Worm (Caenorhabditis elegans) whole organism, L4/young adult: Measurements from ENCODE around the gene nos-1.

Experiments
- W03F9.2 ChIP-seq: fragments of 150-350 bp; optimal IDR thresholded peaks from 2 replicates; lab custom pipeline; 2014; ENCODE audit warnings: missing biosample characterization, missing genetic modification characterization
- dao-5 ChIP-seq: sonication (generic microtip); optimal IDR thresholded peaks from 2 replicates; lab custom pipeline; 2016; ENCODE audit warnings: missing genotype, missing genetic modification characterization, moderate library complexity, missing compliant biosample characterization
- him-1 ChIP-seq: sonication (generic microtip); optimal IDR thresholded peaks from 2 replicates; lab custom pipeline; 2016; ENCODE audit warnings: missing genotype, missing genetic modification reagents, missing genetic modification characterization, missing compliant biosample characterization

nos-1 gene

ce11 chrII:10902104-10902503, 50.9 kb downstream of the nos-1 start, which contains the start of gene gly-1:
Gene gly-1 (minus strand): TSS chrII:10902204.
- TF ChIP-seq dao-5 (tag; lab: Kevin White, UChicago) (no peak), him-1 (tag; lab: Kevin White, UChicago) (no peak), W03F9.2 (tag; lab: Kevin White, UChicago) (no peak)
